Worm (Caenorhabditis elegans): Measurements from ENCODE around the gene T19B10.5.

- TF ChIP-seq pha-4 (tag; optimal IDR thresholded peaks at IDR 0.05) (no peak), nhr-237 (tag; optimal IDR thresholded peaks at IDR 0.05) (no peak), nhr-12 (tag; optimal IDR thresholded peaks at IDR 0.05) (no peak), nhr-76 (tag; optimal IDR thresholded peaks at IDR 0.05) (no peak), lin-13 (tag; optimal IDR thresholded peaks at IDR 0.05) (no peak), nhr-28 (tag; optimal IDR thresholded peaks at IDR 0.05) (no peak), lsy-2 (tag; optimal IDR thresholded peaks at IDR 0.05) (no peak), unc-39 (tag; optimal IDR thresholded peaks at IDR 0.05) (no peak), unc-62 (GFP tag; optimal IDR thresholded peaks at IDR 0.05) (no peak), ztf-11 (tag; optimal IDR thresholded peaks at IDR 0.05) (no peak), mls-2 (tag; optimal IDR thresholded peaks at IDR 0.05) (no peak), snpc-4 (tag; optimal IDR thresholded peaks at IDR 0.05) (no peak), flh-1 (GFP tag; optimal IDR thresholded peaks at IDR 0.05) (no peak), ham-2 (GFP tag; optimal IDR thresholded peaks at IDR 0.05) (no peak)
Observed at ce11 chrV:11279564-11279963, 45.1 kb downstream of the T19B10.5 start.
